Worm (Caenorhabditis elegans) whole organism, early embryonic: ENCODE results near the gene F58B4.3.
A peak's percentile ranks its signal among the peaks of the same experiment; 100 is the strongest.

Experiments used
- B0310.2 ChIP-seq: sonication (generic microtip); optimal IDR thresholded peaks from 2 replicates; lab custom pipeline; 2016; ENCODE audit warnings: mild to moderate bottlenecking, missing genetic modification characterization, missing compliant biosample characterization
- F13C5.2 ChIP-seq: sonication (generic microtip); optimal IDR thresholded peaks from 2 replicates; lab custom pipeline; 2017; ENCODE audit warnings: mild to moderate bottlenecking, missing genetic modification characterization, inconsistent platforms, missing compliant biosample characterization
- aly-1 ChIP-seq: sonication (generic microtip); optimal IDR thresholded peaks from 2 replicates; lab custom pipeline; 2016; ENCODE audit warnings: missing genetic modification characterization, missing compliant biosample characterization
- ama-1 ChIP-seq: fragments of 150-350 bp; optimal IDR thresholded peaks from 2 replicates; lab custom pipeline; 2014
- ceh-13 ChIP-seq: fragments of 200-800 bp; sonication (Bioruptor generic); optimal IDR thresholded peaks from 2 replicates; lab custom pipeline; 2018; ENCODE audit warnings: mild to moderate bottlenecking, missing genetic modification characterization, missing compliant biosample characterization
- ceh-36 ChIP-seq: sonication (generic microtip); optimal IDR thresholded peaks from 2 replicates; lab custom pipeline; 2016; ENCODE audit warnings: missing genetic modification characterization, inconsistent platforms, missing compliant biosample characterization
- ets-7 ChIP-seq: sonication (generic microtip); optimal IDR thresholded peaks from 2 replicates; lab custom pipeline; 2016; ENCODE audit warnings: missing genotype, missing genetic modification characterization, missing compliant biosample characterization
- flt-1 ChIP-seq: fragments of 200-800 bp; sonication (Bioruptor generic); IDR thresholded peaks from 2 replicates; pipeline ENCODE4 v1.3.6; 2022; ENCODE audit warnings: missing genetic modification characterization, missing compliant biosample characterization
- hmbx-1 ChIP-seq: sonication (generic microtip); optimal IDR thresholded peaks from 2 replicates; lab custom pipeline; 2016; ENCODE audit warnings: mild to moderate bottlenecking, missing genetic modification characterization, missing compliant biosample characterization
- hmg-4 ChIP-seq: fragments of 200-800 bp; sonication (Bioruptor generic); optimal IDR thresholded peaks from 2 replicates; lab custom pipeline; 2018; ENCODE audit warnings: mild to moderate bottlenecking, missing genetic modification characterization, missing compliant biosample characterization
- hnd-1 ChIP-seq: sonication (generic microtip); optimal IDR thresholded peaks from 2 replicates; lab custom pipeline; 2016; ENCODE audit warnings: missing genetic modification characterization, missing compliant biosample characterization
- pes-1 ChIP-seq: fragments of 200-800 bp; sonication (Bioruptor generic); IDR thresholded peaks from 2 replicates; pipeline ENCODE4 v1.3.6; 2022; ENCODE audit warnings: missing genetic modification reagents, missing genetic modification characterization, missing compliant biosample characterization
- scrt-1 ChIP-seq: fragments of 200-800 bp; sonication (Bioruptor generic); IDR thresholded peaks from 2 replicates; pipeline ENCODE4 v1.3.6; 2022; ENCODE audit warnings: missing genetic modification characterization, missing compliant biosample characterization
- sea-1 ChIP-seq: fragments of 200-800 bp; sonication (Bioruptor generic); conservative IDR thresholded peaks from 2 replicates; pipeline ENCODE4 v1.3.6; 2022; ENCODE audit warnings: missing genetic modification characterization, missing compliant biosample characterization
- tbx-11 ChIP-seq: fragments of 200-800 bp; sonication (Bioruptor generic); IDR thresholded peaks from 2 replicates; pipeline ENCODE4 v1.3.6; 2022; ENCODE audit warnings: missing genetic modification characterization, missing compliant biosample characterization
- tbx-37 ChIP-seq: fragments of 200-800 bp; sonication (Bioruptor generic); conservative IDR thresholded peaks from 2 replicates; pipeline ENCODE4 v1.3.6; 2022; ENCODE audit warnings: missing genetic modification reagents, missing genetic modification characterization, missing compliant biosample characterization
- tra-4 ChIP-seq: sonication (generic microtip); optimal IDR thresholded peaks from 2 replicates; lab custom pipeline; 2017; ENCODE audit warnings: missing genetic modification characterization, missing compliant biosample characterization

Gene F58B4.3

ce11 chrV:10944903-10945302 lies 15.3 kb downstream of the F58B4.3 start:
- TF ChIP-seq hmg-4 (GFP tag; lab: Kevin White, UChicago), result no peak
- no peak for TF ChIP-seq sea-1
- no peak for TF ChIP-seq scrt-1 (GFP tag; lab: Robert Waterston, UW)
- no peak for TF ChIP-seq ceh-36
- TF ChIP-seq F13C5.2 (tag; lab: Kevin White, UChicago), result no peak
- TF ChIP-seq ama-1 (lab: Kevin White, UChicago), result no peak
- TF ChIP-seq tbx-11 (GFP tag; lab: Robert Waterston, UW), result no peak
- no peak for TF ChIP-seq B0310.2 (tag; lab: Kevin White, UChicago)
- TF ChIP-seq pes-1 (GFP tag; lab: Robert Waterston, UW), result no peak

ce11 chrV:10947210-10947609 lies 17.6 kb downstream of the F58B4.3 start:
- TF ChIP-seq ceh-36, result no peak
- no peak for TF ChIP-seq ceh-13
- no peak for TF ChIP-seq sea-1
- no peak for TF ChIP-seq ets-7 (tag; lab: Kevin White, UChicago)
- no peak for TF ChIP-seq tbx-11 (GFP tag; lab: Robert Waterston, UW)
- no peak for TF ChIP-seq hmbx-1 (tag; lab: Kevin White, UChicago)
- TF ChIP-seq ama-1 (lab: Kevin White, UChicago), result no peak

ce11 chrV:10947930-10948329 lies 18.3 kb downstream of the F58B4.3 start, which contains the start of gene F17C11.2:
Gene F17C11.2 (plus strand): TSS chrV:10948230.
- no peak for TF ChIP-seq tra-4 (tag; lab: Kevin White, UChicago)
- TF ChIP-seq aly-1 (tag; lab: Kevin White, UChicago), result no peak
- TF ChIP-seq flt-1, result no peak
- TF ChIP-seq ets-7 (tag; lab: Kevin White, UChicago), result no peak
- TF ChIP-seq ceh-13, result no peak
- no peak for TF ChIP-seq tbx-37 (GFP tag; lab: Robert Waterston, UW)

- TF ChIP-seq flt-1 (no peak), ama-1 (lab: Kevin White, UChicago) (no peak), aly-1 (tag; lab: Kevin White, UChicago) (no peak), pes-1 (GFP tag; lab: Robert Waterston, UW) (no peak), ceh-36 (no peak), hmbx-1 (tag; lab: Kevin White, UChicago) (no peak), F13C5.2 (tag; lab: Kevin White, UChicago) (no peak), tbx-11 (GFP tag; lab: Robert Waterston, UW) (no peak), scrt-1 (GFP tag; lab: Robert Waterston, UW) (no peak), ets-7 (tag; lab: Kevin White, UChicago) (no peak), hmg-4 (GFP tag; lab: Kevin White, UChicago) (no peak), ceh-13 (no peak), hnd-1 (tag; lab: Kevin White, UChicago) (no peak)
These were observed 19.9 kb downstream of the F58B4.3 start, which contains the start of gene col-153 for ce11 chrV:10949511-10949910. Gene col-153 (plus strand): TSS chrV:10949811.

DNA sequence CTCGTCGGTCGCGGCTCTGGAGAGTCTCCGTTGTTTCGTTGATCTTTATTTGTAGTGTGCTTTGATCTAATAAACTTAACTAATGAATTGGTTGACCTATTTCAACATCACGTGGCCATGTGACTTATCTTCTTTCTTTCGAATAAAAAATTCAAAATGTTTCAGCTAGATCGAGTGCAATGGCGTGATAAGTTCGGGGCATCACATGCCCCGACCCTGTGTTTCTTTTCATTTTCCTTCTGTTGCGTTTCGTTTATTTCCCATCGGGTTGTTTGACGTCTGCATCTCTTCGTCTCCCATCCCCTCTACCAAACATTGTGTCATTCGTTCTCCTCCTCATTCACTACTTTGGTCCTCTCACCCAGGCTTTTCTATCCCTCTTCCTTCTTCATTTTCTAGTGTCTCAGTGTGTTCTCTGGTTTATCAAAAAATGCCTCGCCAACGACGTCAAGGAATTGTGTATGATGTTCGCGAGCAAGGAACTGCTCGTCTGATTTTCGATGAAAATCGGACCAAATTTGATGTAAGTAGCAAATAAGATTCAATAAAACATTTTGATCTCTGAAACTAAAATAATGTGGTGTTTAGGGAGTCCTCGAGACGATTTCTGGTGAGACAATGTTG lies 22.2 kb downstream of the F58B4.3 start, which contains the start of gene F17C11.4:
Gene F17C11.4 (plus strand): TSS at position 206 of the 624 bp plus-strand sequence.
- no peak for TF ChIP-seq aly-1 (tag; lab: Kevin White, UChicago)
- TF ChIP-seq scrt-1 (GFP tag; lab: Robert Waterston, UW), result no peak
- TF ChIP-seq tbx-11 (GFP tag; lab: Robert Waterston, UW), result no peak
- TF ChIP-seq tbx-37 (GFP tag; lab: Robert Waterston, UW), result peak; percentile 17; the same call in 1 of the 2 replicates
- no peak for TF ChIP-seq pes-1 (GFP tag; lab: Robert Waterston, UW)
- TF ChIP-seq hnd-1 (tag; lab: Kevin White, UChicago), result no peak
- 0 out of 2 replicates have a peak, but pooled peaks have one; percentile 6 for TF ChIP-seq sea-1

DNA sequence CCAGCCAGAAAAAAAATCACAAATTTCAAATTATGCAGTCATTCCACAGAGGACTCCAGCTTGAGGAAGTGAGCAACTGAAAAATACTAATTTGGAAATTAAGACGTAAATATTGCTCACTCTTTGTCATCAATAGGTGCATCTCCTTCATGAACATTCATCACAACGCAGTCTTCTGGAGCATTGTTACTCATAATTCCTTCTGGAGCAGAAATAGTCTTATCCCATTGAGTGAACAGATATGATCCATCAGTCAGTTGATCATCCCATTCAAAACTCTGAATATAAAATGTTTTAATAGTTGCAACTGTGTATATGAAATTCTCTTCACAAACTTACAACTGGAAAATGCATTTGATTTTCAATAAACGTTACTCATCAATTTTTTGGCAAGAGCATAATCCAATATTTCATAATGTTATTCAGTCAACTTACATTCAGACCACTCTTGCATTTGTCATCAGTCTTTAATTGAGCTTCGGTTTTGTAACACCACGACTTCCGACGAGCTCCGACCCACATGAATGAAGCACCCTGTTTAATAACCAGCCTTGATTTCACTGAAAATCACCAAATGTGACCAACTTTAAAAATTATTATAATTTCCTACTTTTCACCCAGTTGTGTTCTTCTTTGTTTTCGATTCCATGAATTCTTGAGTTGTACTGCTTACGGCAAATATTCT lies 24.0 kb downstream of the F58B4.3 start:
- TF ChIP-seq F13C5.2 (tag; lab: Kevin White, UChicago), result no peak
- TF ChIP-seq pes-1 (GFP tag; lab: Robert Waterston, UW), result no peak
- TF ChIP-seq tbx-11 (GFP tag; lab: Robert Waterston, UW), result no peak
- TF ChIP-seq ets-7 (tag; lab: Kevin White, UChicago), result no peak
- TF ChIP-seq scrt-1 (GFP tag; lab: Robert Waterston, UW), result no peak
- TF ChIP-seq tra-4 (tag; lab: Kevin White, UChicago), result no peak
- TF ChIP-seq aly-1 (tag; lab: Kevin White, UChicago), result no peak
- TF ChIP-seq ceh-13, result no peak
- TF ChIP-seq flt-1, result no peak
- no peak for TF ChIP-seq B0310.2 (tag; lab: Kevin White, UChicago)
- TF ChIP-seq sea-1, result no peak
- TF ChIP-seq hmg-4 (GFP tag; lab: Kevin White, UChicago), result no peak
- TF ChIP-seq hnd-1 (tag; lab: Kevin White, UChicago), result no peak
- no peak for TF ChIP-seq tbx-37 (GFP tag; lab: Robert Waterston, UW)
- TF ChIP-seq hmbx-1 (tag; lab: Kevin White, UChicago), result no peak
- no peak for TF ChIP-seq ceh-36
- TF ChIP-seq ama-1 (lab: Kevin White, UChicago), result no peak

DNA sequence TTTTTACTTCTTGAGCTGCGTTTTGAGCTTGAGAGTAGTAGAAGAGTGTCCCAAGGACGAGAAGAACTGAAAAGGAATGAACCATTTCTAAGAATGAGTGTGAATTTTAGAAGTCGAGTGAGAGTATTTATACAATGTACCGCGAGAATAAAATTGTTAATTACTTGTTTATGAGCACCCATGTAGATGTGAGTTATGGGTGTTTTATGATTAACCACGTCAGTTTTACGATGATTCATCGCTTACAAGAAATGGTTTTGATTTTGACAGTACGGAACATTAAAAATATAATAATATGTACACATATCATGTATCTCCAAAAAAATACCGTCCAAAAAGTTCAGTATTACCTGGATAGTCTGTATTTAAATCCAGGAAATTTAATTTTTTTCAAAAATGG lies 24.7 kb downstream of the F58B4.3 start, which contains the start of gene clec-221:
Gene clec-221 (minus strand): TSS at position 101 of the 400 bp plus-strand sequence.
- no peak for TF ChIP-seq tra-4 (tag; lab: Kevin White, UChicago)
- TF ChIP-seq tbx-37 (GFP tag; lab: Robert Waterston, UW), result no peak
- no peak for TF ChIP-seq pes-1 (GFP tag; lab: Robert Waterston, UW)
